Fruit fly (Drosophila melanogaster) whole organism, embryonic: ENCODE measurements around the gene CG5355.

Experiments
- CG1024 ChIP-seq: fragments of 200-800 bp; sonication (Bioruptor generic); IDR thresholded peaks from 2 replicates; pipeline ENCODE4 v1.3.6; 2022; ENCODE audit warnings: missing biosample characterization, missing genetic modification characterization
- CG10274 ChIP-seq: fragments of 200-800 bp; sonication (Bioruptor generic); optimal IDR thresholded peaks from 3 replicates; lab custom pipeline; 2017; ENCODE audit warnings: missing biosample characterization, mild to moderate bottlenecking, missing genetic modification characterization
- CG10565 ChIP-seq: fragments of 200-800 bp; sonication (Bioruptor generic); optimal IDR thresholded peaks from 3 replicates; lab custom pipeline; 2016; ENCODE audit warnings: missing biosample characterization, mild to moderate bottlenecking, missing genetic modification characterization
- CG12659 ChIP-seq: fragments of 200-800 bp; sonication (Bioruptor generic); optimal IDR thresholded peaks from 3 replicates; lab custom pipeline; 2017; ENCODE audit warnings: mild to moderate bottlenecking, missing biosample characterization, missing genetic modification reagents, missing genetic modification characterization
- CG14667 ChIP-seq: fragments of 200-800 bp; sonication (Bioruptor generic); IDR thresholded peaks from 2 replicates; pipeline ENCODE4 v1.3.6; 2022; ENCODE audit warnings: missing biosample characterization, missing genetic modification characterization
- CG15011 ChIP-seq: fragments of 200-800 bp; sonication (Bioruptor generic); optimal IDR thresholded peaks from 3 replicates; lab custom pipeline; 2018; ENCODE audit warnings: missing biosample characterization, mild to moderate bottlenecking, missing genetic modification characterization
- CG15073 ChIP-seq: fragments of 200-800 bp; sonication (Bioruptor generic); optimal IDR thresholded peaks from 2 replicates; lab custom pipeline; 2016; ENCODE audit warnings: missing biosample characterization, missing genetic modification characterization
- CG1529 ChIP-seq: fragments of 200-800 bp; sonication (Bioruptor generic); optimal IDR thresholded peaks from 3 replicates; lab custom pipeline; 2018; ENCODE audit warnings: missing biosample characterization, missing genetic modification characterization
- CG17359 ChIP-seq: fragments of 200-800 bp; sonication (Bioruptor generic); optimal IDR thresholded peaks from 3 replicates; lab custom pipeline; 2018; ENCODE audit warnings: missing biosample characterization, mild to moderate bottlenecking, missing genetic modification characterization, moderate library complexity
- CG31224 ChIP-seq: fragments of 200-800 bp; sonication (Bioruptor generic); IDR thresholded peaks from 2 replicates; pipeline ENCODE4 v1.3.6; 2022; ENCODE audit warnings: missing biosample characterization, missing genetic modification characterization
- CG34376 ChIP-seq: fragments of 200-800 bp; sonication (Bioruptor generic); optimal IDR thresholded peaks from 2 replicates; lab custom pipeline; 2018; ENCODE audit warnings: missing biosample characterization, mild to moderate bottlenecking, missing genetic modification characterization
- CG4328 ChIP-seq: fragments of 200-800 bp; sonication (Bioruptor generic); optimal IDR thresholded peaks from 3 replicates; lab custom pipeline; 2017; ENCODE audit warnings: missing biosample characterization, missing genetic modification reagents, missing genetic modification characterization
- CG5180 ChIP-seq: fragments of 200-800 bp; sonication (Bioruptor generic); optimal IDR thresholded peaks from 3 replicates; lab custom pipeline; 2017; ENCODE audit warnings: missing biosample characterization, missing genetic modification characterization, mild to moderate bottlenecking, moderate library complexity, missing genetic modification reagents
- CG5953 ChIP-seq: fragments of 200-800 bp; sonication (Bioruptor generic); IDR thresholded peaks from 2 replicates; pipeline ENCODE4 v1.3.6; 2022; ENCODE audit warnings: missing biosample characterization, missing genetic modification characterization
- CG6254 ChIP-seq: fragments of 200-800 bp; sonication (Bioruptor generic); optimal IDR thresholded peaks from 3 replicates; lab custom pipeline; 2017; ENCODE audit warnings: mild to moderate bottlenecking, missing biosample characterization, missing genetic modification reagents, missing genetic modification characterization
- CG7271 ChIP-seq: fragments of 200-800 bp; sonication (Bioruptor generic); optimal IDR thresholded peaks from 2 replicates; lab custom pipeline; 2018; ENCODE audit warnings: missing biosample characterization, mild to moderate bottlenecking, missing genetic modification characterization, moderate library complexity
- CG7556 ChIP-seq: fragments of 200-800 bp; sonication (Bioruptor generic); optimal IDR thresholded peaks from 2 replicates; lab custom pipeline; 2017; ENCODE audit warnings: missing biosample characterization, mild to moderate bottlenecking, missing genetic modification characterization
- CG8924 ChIP-seq: fragments of 200-800 bp; optimal IDR thresholded peaks from 3 replicates; lab custom pipeline; 2019; ENCODE audit warnings: missing biosample characterization, mild to moderate bottlenecking, missing genetic modification characterization, moderate library complexity
- CG9727 ChIP-seq: fragments of 200-800 bp; sonication (Bioruptor generic); optimal IDR thresholded peaks from 3 replicates; lab custom pipeline; 2017; ENCODE audit warnings: missing biosample characterization, mild to moderate bottlenecking, missing genetic modification characterization
- Eip74EF ChIP-seq, 2 experiments: fragments of 200-800 bp in 1 of 2; fragments of >200 bp in 1 of 2; sonication (Bioruptor generic) in 1 of 2; optimal IDR thresholded peaks; 2 replicates each; lab custom pipeline; 2017 to 2019; ENCODE audit warnings: missing biosample characterization in 2 of 2, missing genetic modification characterization in 2 of 2, mild to moderate bottlenecking in 1 of 2, moderate library complexity in 1 of 2
- Fer1 ChIP-seq: fragments of 200-800 bp; sonication (Bioruptor generic); optimal IDR thresholded peaks from 2 replicates; lab custom pipeline; 2017; ENCODE audit warnings: missing biosample characterization, mild to moderate bottlenecking, missing genetic modification characterization
- H2.0 ChIP-seq: fragments of 200-800 bp; sonication (Bioruptor generic); IDR thresholded peaks from 2 replicates; pipeline ENCODE4 v1.3.6; 2022; ENCODE audit warnings: missing biosample characterization, missing genetic modification characterization
- Kr ChIP-seq: fragments of 200-800 bp; sonication (Bioruptor generic); optimal IDR thresholded peaks from 2 replicates; lab custom pipeline; 2017; ENCODE audit warnings: missing biosample characterization, mild to moderate bottlenecking, missing genetic modification characterization
- Meics ChIP-seq: fragments of 200-800 bp; sonication (Bioruptor generic); optimal IDR thresholded peaks from 2 replicates; lab custom pipeline; 2017; ENCODE audit warnings: missing biosample characterization, mild to moderate bottlenecking, missing genetic modification characterization
- Nf-YA ChIP-seq: fragments of 200-800 bp; sonication (Bioruptor generic); IDR thresholded peaks from 2 replicates; pipeline ENCODE4 v1.3.6; 2022; ENCODE audit warnings: missing biosample characterization, missing genetic modification characterization
- Side ChIP-seq: fragments of 200-800 bp; sonication (Bioruptor generic); optimal IDR thresholded peaks from 2 replicates; lab custom pipeline; 2016; ENCODE audit warnings: missing biosample characterization, missing genetic modification characterization
- Sox102F ChIP-seq: fragments of 200-800 bp; sonication (Bioruptor generic); optimal IDR thresholded peaks from 2 replicates; lab custom pipeline; 2018; ENCODE audit warnings: missing biosample characterization, mild to moderate bottlenecking, missing genetic modification characterization, moderate library complexity
- bab2 ChIP-seq: fragments of 200-800 bp; sonication (Bioruptor generic); optimal IDR thresholded peaks from 2 replicates; lab custom pipeline; 2016; ENCODE audit warnings: missing biosample characterization, missing genetic modification characterization
- bigmax ChIP-seq: fragments of 200-800 bp; sonication (Bioruptor generic); optimal IDR thresholded peaks from 2 replicates; lab custom pipeline; 2018; ENCODE audit warnings: missing biosample characterization, mild to moderate bottlenecking, missing genetic modification characterization
- cas ChIP-seq: fragments of 200-800 bp; sonication (Bioruptor generic); IDR thresholded peaks from 2 replicates; pipeline ENCODE4 v1.3.6; 2022; ENCODE audit warnings: missing biosample characterization, missing genetic modification characterization
- chif ChIP-seq, 2 experiments: fragments of 200-800 bp; sonication (Bioruptor generic); optimal IDR thresholded peaks; 3 replicates each; lab custom pipeline; 2016; ENCODE audit warnings: missing biosample characterization in 2 of 2, missing genetic modification characterization in 2 of 2
- chinmo ChIP-seq: fragments of 200-800 bp; sonication (Bioruptor generic); IDR thresholded peaks from 4 replicates; pipeline ENCODE4 v1.3.6; 2022; ENCODE audit warnings: missing biosample characterization, missing genetic modification characterization; ENCODE audit not compliant: partially characterized antibody
- ci ChIP-seq: fragments of 200-800 bp; sonication (Bioruptor generic); IDR thresholded peaks from 3 replicates; pipeline ENCODE4 v1.3.6; 2022; ENCODE audit warnings: missing biosample characterization, missing genetic modification characterization
- crc ChIP-seq: fragments of 200-800 bp; sonication (Bioruptor generic); optimal IDR thresholded peaks from 2 replicates; lab custom pipeline; 2016; ENCODE audit warnings: missing biosample characterization, missing genetic modification characterization
- croc ChIP-seq: fragments of 200-800 bp; sonication (Bioruptor generic); conservative IDR thresholded peaks from 3 replicates; pipeline ENCODE4 v1.3.6; 2022; ENCODE audit warnings: missing biosample characterization, missing genetic modification characterization
- fd64A ChIP-seq: fragments of 200-800 bp; sonication (Bioruptor generic); optimal IDR thresholded peaks from 3 replicates; lab custom pipeline; 2018; ENCODE audit warnings: missing biosample characterization, mild to moderate bottlenecking, missing genetic modification characterization
- gcm2 ChIP-seq: fragments of 200-800 bp; sonication (Bioruptor generic); optimal IDR thresholded peaks from 2 replicates; lab custom pipeline; 2016; ENCODE audit warnings: missing biosample characterization, missing genetic modification characterization
- jing ChIP-seq: fragments of 200-800 bp; sonication (Bioruptor generic); optimal IDR thresholded peaks from 2 replicates; lab custom pipeline; 2018; ENCODE audit warnings: missing biosample characterization, mild to moderate bottlenecking, missing genetic modification characterization
- lilli ChIP-seq: fragments of 200-800 bp; sonication (Bioruptor generic); optimal IDR thresholded peaks from 3 replicates; lab custom pipeline; 2016; ENCODE audit warnings: missing biosample characterization, missing genetic modification characterization
- luna ChIP-seq: fragments of 200-800 bp; sonication (Bioruptor generic); optimal IDR thresholded peaks from 2 replicates; lab custom pipeline; 2016; ENCODE audit warnings: missing biosample characterization, missing genetic modification characterization
- maf-S ChIP-seq: fragments of 200-800 bp; sonication (Bioruptor generic); optimal IDR thresholded peaks from 2 replicates; lab custom pipeline; 2016; ENCODE audit warnings: missing biosample characterization, missing genetic modification characterization
- nau ChIP-seq: fragments of 200-800 bp; sonication (Bioruptor generic); optimal IDR thresholded peaks from 3 replicates; lab custom pipeline; 2017; ENCODE audit warnings: missing biosample characterization, mild to moderate bottlenecking, missing genetic modification characterization, missing genetic modification reagents
- nom ChIP-seq: fragments of 200-800 bp; sonication (Bioruptor generic); optimal IDR thresholded peaks from 2 replicates; lab custom pipeline; 2017; ENCODE audit warnings: missing biosample characterization, missing genetic modification characterization, mild to moderate bottlenecking, moderate library complexity, missing genetic modification reagents
- odd ChIP-seq: fragments of 200-800 bp; sonication (Bioruptor generic); optimal IDR thresholded peaks from 2 replicates; lab custom pipeline; 2017; ENCODE audit warnings: missing biosample characterization, mild to moderate bottlenecking, missing genetic modification characterization
- ro ChIP-seq: fragments of 200-800 bp; sonication (Bioruptor generic); IDR thresholded peaks from 2 replicates; pipeline ENCODE4 v1.3.6; 2022; ENCODE audit warnings: missing biosample characterization, missing genetic modification characterization
- sug ChIP-seq: fragments of 200-800 bp; optimal IDR thresholded peaks from 2 replicates; lab custom pipeline; 2019; ENCODE audit warnings: missing biosample characterization, mild to moderate bottlenecking, missing genetic modification characterization, moderate library complexity
- tio ChIP-seq: fragments of 200-800 bp; sonication (Bioruptor generic); optimal IDR thresholded peaks from 2 replicates; lab custom pipeline; 2017; ENCODE audit warnings: missing biosample characterization, missing genetic modification characterization, inconsistent platforms
- wdn ChIP-seq: fragments of 200-800 bp; sonication (Bioruptor generic); IDR thresholded peaks from 2 replicates; pipeline ENCODE4 v1.3.6; 2022; ENCODE audit warnings: missing biosample characterization, missing genetic modification characterization
- zfh1 ChIP-seq: fragments of 200-800 bp; sonication (Bioruptor generic); IDR thresholded peaks from 3 replicates; pipeline ENCODE4 v1.3.6; 2022; ENCODE audit warnings: missing biosample characterization, missing genetic modification characterization

The CG5355 gene

dm6 chr2L:10386208-10386805, 27.0 kb downstream of the CG5355 start, which contains the start of the genes Cdk1 and mRpS7 (continued):
- TF ChIP-seq CG8924 (tag; lab: Kevin White, UChicago): peak; percentile 87
- no peak for TF ChIP-seq Kr (GFP tag; lab: Kevin White, UChicago)
- TF ChIP-seq crc (GFP tag; lab: Kevin White, UChicago): peak; percentile 10
- TF ChIP-seq fd64A: no peak
- TF ChIP-seq croc: peak; percentile 57
- TF ChIP-seq CG7271: peak; percentile 37
- TF ChIP-seq CG5953 (GFP tag; lab: Robert Waterston, UW): 0 out of 2 replicates have a peak, but pooled peaks have one; percentile 52
- no peak for TF ChIP-seq odd (GFP tag; lab: Kevin White, UChicago)
- peak; percentile 79 for TF ChIP-seq Meics (GFP tag; lab: Kevin White, UChicago)
- no peak for TF ChIP-seq luna (GFP tag; lab: Kevin White, UChicago)
- TF ChIP-seq CG1529: peak; percentile 45
- TF ChIP-seq lilli (GFP tag; lab: Kevin White, UChicago): peak; percentile 71
- TF ChIP-seq jing (GFP tag; lab: Kevin White, UChicago): no peak
- TF ChIP-seq Fer1: peak; percentile 32
- TF ChIP-seq CG1024 (GFP tag; lab: Robert Waterston, UW): peak; percentile 69; the same call in 1 of the 2 replicates
- TF ChIP-seq wdn (GFP tag; lab: Robert Waterston, UW): no peak
- TF ChIP-seq nom (GFP tag; lab: Kevin White, UChicago): no peak
- TF ChIP-seq CG7556 (GFP tag; lab: Kevin White, UChicago): peak; percentile 71
- TF ChIP-seq chinmo (GFP tag; lab: Robert Waterston, UW): no peak
- peak; percentile 38 for TF ChIP-seq CG6254 (GFP tag; lab: Kevin White, UChicago)
- TF ChIP-seq CG34376 (GFP tag; lab: Kevin White, UChicago): no peak
- TF ChIP-seq maf-S (GFP tag; lab: Kevin White, UChicago): peak; percentile 23
- peak in 1 of 2 experiments; percentile 38 for TF ChIP-seq Eip74EF (GFP tag; optimal IDR thresholded peaks at IDR 0.05; lab: Kevin White, UChicago)
- TF ChIP-seq tio (GFP tag; lab: Kevin White, UChicago): peak; percentile 74
- TF ChIP-seq CG17359 (tag; lab: Kevin White, UChicago): peak; percentile 66
- peak; percentile 41 for TF ChIP-seq CG15011 (GFP tag; lab: Kevin White, UChicago)
- TF ChIP-seq Sox102F (GFP tag; lab: Kevin White, UChicago): no peak
- TF ChIP-seq chif (GFP tag; optimal IDR thresholded peaks at IDR 0.05; lab: Kevin White, UChicago): peak; percentile 17 to 53
- TF ChIP-seq CG10274: no peak
- TF ChIP-seq bab2 (GFP tag; lab: Kevin White, UChicago): peak; percentile 59
- TF ChIP-seq Nf-YA (GFP tag; lab: Robert Waterston, UW): no peak
- TF ChIP-seq Side (GFP tag; lab: Kevin White, UChicago): peak; percentile 18
- no peak for TF ChIP-seq CG4328 (GFP tag; lab: Kevin White, UChicago)
- peak; percentile 82; the same call in 2 of the 3 replicates for TF ChIP-seq ci (GFP tag; lab: Robert Waterston, UW)
- peak; percentile 52 for TF ChIP-seq CG10565 (GFP tag; lab: Kevin White, UChicago)
- no peak for TF ChIP-seq CG5180 (GFP tag; lab: Kevin White, UChicago)
- TF ChIP-seq bigmax: no peak
- TF ChIP-seq H2.0 (GFP tag; lab: Robert Waterston, UW): peak; percentile 76
- TF ChIP-seq zfh1 (GFP tag; lab: Robert Waterston, UW): peak; percentile 73
- no peak; the same call in 1 of the 2 replicates for TF ChIP-seq CG14667
- peak; percentile 12 for TF ChIP-seq nau (GFP tag; lab: Kevin White, UChicago)
- TF ChIP-seq CG12659 (GFP tag; lab: Kevin White, UChicago): peak; percentile 76
- no peak for TF ChIP-seq cas (GFP tag; lab: Robert Waterston, UW)
- TF ChIP-seq sug (tag; lab: Kevin White, UChicago): peak; percentile 65
- TF ChIP-seq ro: no peak
- peak; percentile 13 for TF ChIP-seq gcm2 (GFP tag; lab: Kevin White, UChicago)
- TF ChIP-seq CG31224: peak; percentile 39; the same call in 1 of the 2 replicates
- TF ChIP-seq CG9727 (GFP tag; lab: Kevin White, UChicago): peak; percentile 77
- TF ChIP-seq CG15073: no peak
